Fruit fly (Drosophila melanogaster) whole organism, embryonic: Measurements from ENCODE around the gene CG1910.

ENCODE experiments used
- CG7271 ChIP-seq: fragments of 200-800 bp; sonication (Bioruptor generic); optimal IDR thresholded peaks from 2 replicates; lab custom pipeline; 2018; ENCODE audit warnings: missing biosample characterization, mild to moderate bottlenecking, missing genetic modification characterization, moderate library complexity
- Dek ChIP-seq: fragments of 200-800 bp; sonication (Bioruptor generic); optimal IDR thresholded peaks from 3 replicates; lab custom pipeline; 2019; ENCODE audit warnings: missing biosample characterization, mild to moderate bottlenecking, missing genetic modification characterization, moderate library complexity
- grau ChIP-seq: fragments of 200-800 bp; optimal IDR thresholded peaks from 3 replicates; lab custom pipeline; 2019; ENCODE audit warnings: missing biosample characterization, mild to moderate bottlenecking, missing genetic modification characterization, moderate library complexity
- ranshi ChIP-seq: fragments of 200-800 bp; sonication (Bioruptor generic); IDR thresholded peaks from 2 replicates; pipeline ENCODE4 v1.3.6; 2022; ENCODE audit warnings: missing biosample characterization, missing genetic modification characterization

DNA sequence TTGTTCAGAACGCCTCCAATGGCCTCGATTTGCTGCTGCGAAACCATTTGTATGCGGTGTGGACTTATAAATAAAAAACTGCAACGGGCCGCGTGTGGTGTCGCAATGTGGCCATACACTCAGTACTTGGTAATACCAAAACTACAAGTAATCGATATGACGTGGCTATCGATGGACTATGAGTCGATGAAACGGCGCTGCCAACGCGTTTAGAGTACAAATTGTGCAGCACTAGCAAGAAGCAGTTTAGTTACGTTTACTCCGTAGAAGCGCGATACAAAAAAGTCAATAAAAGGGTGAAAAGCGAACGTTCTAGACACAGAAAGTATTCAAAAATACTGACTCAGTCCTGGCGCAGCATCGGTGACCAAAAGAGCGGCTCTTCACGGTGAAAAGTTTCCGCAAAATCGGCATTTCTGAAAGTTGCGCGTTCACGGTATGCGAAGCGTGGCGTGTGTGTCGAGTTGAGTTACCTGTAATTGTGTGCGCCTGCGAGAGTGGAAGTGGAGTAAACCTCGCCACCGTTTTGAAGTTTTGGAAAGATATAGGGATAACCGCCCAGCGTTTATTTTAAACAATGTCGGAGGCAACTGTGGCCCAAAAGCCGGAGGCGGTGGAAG, at the start of gene CG1910, which contains the start of gene nero:
- TF ChIP-seq Dek (tag; lab: Kevin White, UChicago) = no peak
- peak; percentile 48 for TF ChIP-seq CG7271
- TF ChIP-seq grau = peak; percentile 34
- no peak for TF ChIP-seq ranshi (GFP tag; lab: Robert Waterston, UW)
